Worm (Caenorhabditis elegans): ENCODE results near the gene nhr-1.

Gene nhr-1

ce11 chrX:17513507-17514113, at the start of gene nhr-1 (continued):
- TF ChIP-seq egl-27 (tag; optimal IDR thresholded peaks at IDR 0.05): no peak
- peak in 1 of 2 experiments; percentile 85 for TF ChIP-seq daf-16 (GFP tag; optimal IDR thresholded peaks at IDR 0.05)
- peak; percentile 71 for TF ChIP-seq daf-16 (tag; optimal IDR thresholded peaks at IDR 0.05)
- TF ChIP-seq dmd-6 (GFP tag; IDR thresholded peaks at IDR 0.05): peak; percentile 92
- peak; percentile 75 for TF ChIP-seq egl-43 (GFP tag; IDR thresholded peaks at IDR 0.05)

- TF ChIP-seq nhr-77 (tag; optimal IDR thresholded peaks at IDR 0.05): no peak
- no peak for TF ChIP-seq lsy-2 (tag; optimal IDR thresholded peaks at IDR 0.05)
- no peak for TF ChIP-seq unc-39 (tag; optimal IDR thresholded peaks at IDR 0.05)
- no peak for TF ChIP-seq fos-1 (tag; optimal IDR thresholded peaks at IDR 0.05)
- no peak for TF ChIP-seq T26A8.4 (GFP tag; IDR thresholded peaks at IDR 0.05)
- TF ChIP-seq aly-2 (tag; optimal IDR thresholded peaks at IDR 0.05): no peak
- TF ChIP-seq set-16 (GFP tag; IDR thresholded peaks at IDR 0.05): 0 out of 2 replicates have a peak, but pooled peaks have one; percentile 7
- TF ChIP-seq Y75B8A.6 (GFP tag; IDR thresholded peaks at IDR 0.05): no peak
- no peak for TF ChIP-seq mdt-29 (GFP tag; IDR thresholded peaks at IDR 0.05)
- TF ChIP-seq Y5F2A.4 (GFP tag; optimal IDR thresholded peaks at IDR 0.05): no peak
- peak; percentile 8 for TF ChIP-seq aha-1 (tag)
- peak; percentile 9 for TF ChIP-seq rbr-2 (tag; optimal IDR thresholded peaks at IDR 0.05)
- no peak for TF ChIP-seq ama-1 (optimal IDR thresholded peaks at IDR 0.05)
- no peak for TF ChIP-seq lin-13 (GFP tag; optimal IDR thresholded peaks at IDR 0.05)
- no peak for TF ChIP-seq tag-97 (GFP tag; IDR thresholded peaks at IDR 0.05)
- TF ChIP-seq sdz-12 (GFP tag; optimal IDR thresholded peaks at IDR 0.05): no peak
- TF ChIP-seq ctbp-1 (GFP tag; IDR thresholded peaks at IDR 0.05): no peak
Observed at ce11 chrX:17464801-17465200, 49.1 kb upstream of the nhr-1 start, which contains the start of gene slc-17.1. TSS of gene slc-17.1 (minus strand) at chrX:17464901.

ce11 chrX:17466615-17467014, 47.2 kb upstream of the nhr-1 start, which contains the start of gene ZK54.3:
TSS of gene ZK54.3 (minus strand) at chrX:17467005.
- TF ChIP-seq tra-1 (GFP tag; IDR thresholded peaks at IDR 0.05) (no peak), hmg-1.1 (GFP tag; IDR thresholded peaks at IDR 0.05) (0 out of 2 replicates have a peak, but pooled peaks have one; percentile 9), fos-1 (tag; optimal IDR thresholded peaks at IDR 0.05) (no peak), dve-1 (tag; optimal IDR thresholded peaks at IDR 0.05; ENCODE audit: insufficient read depth) (peak; percentile 18), lsy-2 (tag; optimal IDR thresholded peaks at IDR 0.05) (peak in 1 of 2 experiments; percentile 62), ctbp-1 (GFP tag; IDR thresholded peaks at IDR 0.05) (0 out of 2 replicates have a peak, but pooled peaks have one; percentile 14), nhr-25 (tag; optimal IDR thresholded peaks at IDR 0.05; ENCODE audit: borderline replicate concordance, insufficient read depth) (no peak), dmd-6 (GFP tag; IDR thresholded peaks at IDR 0.05) (peak; percentile 24; the same call in 1 of the 2 replicates), nhr-76 (tag; optimal IDR thresholded peaks at IDR 0.05) (no peak), ceh-20 (GFP tag; IDR thresholded peaks at IDR 0.05) (no peak)

ce11 chrX:17468483-17468882, 45.4 kb upstream of the nhr-1 start:
- peak; percentile 92 for TF ChIP-seq aha-1 (tag)
- TF ChIP-seq Y105C5A.15 (GFP tag; IDR thresholded peaks at IDR 0.05): no peak

ce11 chrX:17471703-17472102, 42.2 kb upstream of the nhr-1 start:
- TF ChIP-seq daf-16 (GFP tag; optimal IDR thresholded peaks at IDR 0.05): no peak
- TF ChIP-seq daf-16 (tag; optimal IDR thresholded peaks at IDR 0.05): peak; percentile 78
- no peak for TF ChIP-seq F44E2.7 (GFP tag; IDR thresholded peaks at IDR 0.05)
- no peak for TF ChIP-seq nhr-111 (GFP tag; optimal IDR thresholded peaks at IDR 0.05)
- TF ChIP-seq lsy-2 (tag; optimal IDR thresholded peaks at IDR 0.05): no peak
- TF ChIP-seq hlh-30 (tag; optimal IDR thresholded peaks at IDR 0.05; ENCODE audit: insufficient read depth): peak; percentile 51
- TF ChIP-seq pqm-1 (tag; optimal IDR thresholded peaks at IDR 0.05): peak; percentile 84
- TF ChIP-seq hlh-11 (tag; optimal IDR thresholded peaks at IDR 0.05): peak; percentile 65
- no peak for TF ChIP-seq cey-2 (tag; optimal IDR thresholded peaks at IDR 0.05; ENCODE audit: borderline replicate concordance, insufficient read depth)
- TF ChIP-seq mdl-1 (tag; optimal IDR thresholded peaks at IDR 0.05): peak; percentile 33 to 56
- TF ChIP-seq nhr-48 (tag; optimal IDR thresholded peaks at IDR 0.05): peak; percentile 5
- TF ChIP-seq dmd-6 (GFP tag; IDR thresholded peaks at IDR 0.05): peak; percentile 69
- TF ChIP-seq nhr-28 (tag; optimal IDR thresholded peaks at IDR 0.05): peak; percentile 62
- TF ChIP-seq nhr-77 (tag; optimal IDR thresholded peaks at IDR 0.05): peak; percentile 45
- TF ChIP-seq dve-1 (tag; optimal IDR thresholded peaks at IDR 0.05; ENCODE audit: insufficient read depth): peak; percentile 68
